Fruit fly (Drosophila melanogaster) whole organism, embryonic: ENCODE measurements around the gene CG4009.

Source experiments
- Abd-B ChIP-seq: fragments of 200-800 bp; sonication (Bioruptor generic); optimal IDR thresholded peaks from 2 replicates; lab custom pipeline; 2018; ENCODE audit warnings: missing biosample characterization, mild to moderate bottlenecking, missing genetic modification characterization, moderate library complexity
- Atf-2 ChIP-seq: fragments of 200-800 bp; sonication (Bioruptor generic); optimal IDR thresholded peaks from 2 replicates; lab custom pipeline; 2016; ENCODE audit warnings: missing biosample characterization, missing genetic modification characterization
- B-H1 ChIP-seq: fragments of 200-800 bp; sonication (Bioruptor generic); IDR thresholded peaks from 3 replicates; pipeline ENCODE4 v1.3.6; 2022; ENCODE audit warnings: missing biosample characterization, missing genetic modification characterization
- BtbVII ChIP-seq: fragments of 200-800 bp; sonication (Bioruptor generic); optimal IDR thresholded peaks from 3 replicates; lab custom pipeline; 2017; ENCODE audit warnings: missing biosample characterization, mild to moderate bottlenecking, missing genetic modification characterization
- CG1024 ChIP-seq: fragments of 200-800 bp; sonication (Bioruptor generic); IDR thresholded peaks from 2 replicates; pipeline ENCODE4 v1.3.6; 2022; ENCODE audit warnings: missing biosample characterization, missing genetic modification characterization
- CG10654 ChIP-seq: fragments of 200-800 bp; sonication (Bioruptor generic); optimal IDR thresholded peaks from 2 replicates; lab custom pipeline; 2016; ENCODE audit warnings: missing biosample characterization, missing genetic modification characterization
- CG12236 ChIP-seq: fragments of 200-800 bp; sonication (Bioruptor generic); optimal IDR thresholded peaks from 2 replicates; lab custom pipeline; 2016; ENCODE audit warnings: missing biosample characterization, missing genetic modification characterization
- CG13296 ChIP-seq: fragments of 200-800 bp; sonication (Bioruptor generic); optimal IDR thresholded peaks from 3 replicates; lab custom pipeline; 2018; ENCODE audit warnings: missing biosample characterization, mild to moderate bottlenecking, missing genetic modification characterization
- CG13624 ChIP-seq: fragments of 200-800 bp; sonication (Bioruptor generic); optimal IDR thresholded peaks from 2 replicates; lab custom pipeline; 2016; ENCODE audit warnings: missing biosample characterization, missing genetic modification characterization
- CG1832 ChIP-seq: fragments of 200-800 bp; sonication (Bioruptor generic); optimal IDR thresholded peaks from 2 replicates; lab custom pipeline; 2017; ENCODE audit warnings: missing biosample characterization, mild to moderate bottlenecking, missing genetic modification characterization, inconsistent platforms
- CG2202 ChIP-seq: fragments of 200-800 bp; sonication (Bioruptor generic); optimal IDR thresholded peaks from 2 replicates; lab custom pipeline; 2018; ENCODE audit warnings: missing biosample characterization, mild to moderate bottlenecking, missing genetic modification characterization
- CG31224 ChIP-seq: fragments of 200-800 bp; sonication (Bioruptor generic); IDR thresholded peaks from 2 replicates; pipeline ENCODE4 v1.3.6; 2022; ENCODE audit warnings: missing biosample characterization, missing genetic modification characterization
- CG32772 ChIP-seq: fragments of 200-800 bp; sonication (Bioruptor generic); IDR thresholded peaks from 2 replicates; pipeline ENCODE4 v1.3.6; 2022; ENCODE audit warnings: missing biosample characterization, missing genetic modification characterization
- CG3838 ChIP-seq: fragments of 200-800 bp; sonication (Bioruptor generic); optimal IDR thresholded peaks from 3 replicates; lab custom pipeline; 2016; ENCODE audit warnings: missing biosample characterization, missing genetic modification characterization
- CG3995 ChIP-seq: fragments of 200-800 bp; sonication (Bioruptor generic); optimal IDR thresholded peaks from 3 replicates; lab custom pipeline; 2016; ENCODE audit warnings: missing biosample characterization, missing genetic modification characterization
- CG4424 ChIP-seq: fragments of 200-800 bp; sonication (Bioruptor generic); optimal IDR thresholded peaks from 3 replicates; lab custom pipeline; 2016; ENCODE audit warnings: missing biosample characterization, missing genetic modification characterization
- CG6683 ChIP-seq: fragments of 200-800 bp; sonication (Bioruptor generic); optimal IDR thresholded peaks from 2 replicates; lab custom pipeline; 2017; ENCODE audit warnings: missing biosample characterization, mild to moderate bottlenecking, missing genetic modification characterization, missing genetic modification reagents
- CG8388 ChIP-seq: fragments of 200-800 bp; sonication (Bioruptor generic); optimal IDR thresholded peaks from 2 replicates; lab custom pipeline; 2019; ENCODE audit warnings: missing biosample characterization, mild to moderate bottlenecking, missing genetic modification characterization, moderate library complexity
- CG9932 ChIP-seq: fragments of 200-800 bp; sonication (Bioruptor generic); IDR thresholded peaks from 2 replicates; pipeline ENCODE4 v1.3.6; 2022; ENCODE audit warnings: missing biosample characterization, missing genetic modification characterization
- E2f1 ChIP-seq: fragments of 200-800 bp; sonication (Bioruptor generic); IDR thresholded peaks from 2 replicates; pipeline ENCODE4 v1.3.6; 2022; ENCODE audit warnings: missing biosample characterization, missing genetic modification characterization
- Eip74EF ChIP-seq, 2 experiments: fragments of 200-800 bp in 1 of 2; fragments of >200 bp in 1 of 2; sonication (Bioruptor generic) in 1 of 2; optimal IDR thresholded peaks; 2 replicates each; lab custom pipeline; 2017 to 2019; ENCODE audit warnings: missing biosample characterization in 2 of 2, missing genetic modification characterization in 2 of 2, mild to moderate bottlenecking in 1 of 2, moderate library complexity in 1 of 2
- Fer2 ChIP-seq: fragments of 200-800 bp; sonication (Bioruptor generic); optimal IDR thresholded peaks from 2 replicates; lab custom pipeline; 2018; ENCODE audit warnings: missing biosample characterization, mild to moderate bottlenecking, missing genetic modification characterization, moderate library complexity
- HLH3B ChIP-seq: fragments of 200-800 bp; sonication (Bioruptor generic); IDR thresholded peaks from 2 replicates; pipeline ENCODE4 v1.3.6; 2022; ENCODE audit warnings: missing biosample characterization, missing genetic modification characterization
- Lhr ChIP-seq: fragments of 200-800 bp; sonication (Bioruptor generic); optimal IDR thresholded peaks from 3 replicates; lab custom pipeline; 2017; ENCODE audit warnings: mild to moderate bottlenecking, missing biosample characterization, missing genetic modification reagents, missing genetic modification characterization
- MESR4 ChIP-seq: fragments of 200-800 bp; sonication (Bioruptor generic); optimal IDR thresholded peaks from 2 replicates; lab custom pipeline; 2018; ENCODE audit warnings: missing biosample characterization, mild to moderate bottlenecking, missing genetic modification characterization, moderate library complexity
- Mes4 ChIP-seq: fragments of 200-800 bp; sonication (Bioruptor generic); optimal IDR thresholded peaks from 2 replicates; lab custom pipeline; 2016; ENCODE audit warnings: missing biosample characterization, missing genetic modification characterization
- NK7.1 ChIP-seq: fragments of 200-800 bp; sonication (Bioruptor generic); optimal IDR thresholded peaks from 3 replicates; lab custom pipeline; 2016; ENCODE audit warnings: missing biosample characterization, missing genetic modification characterization
- Nf-YB ChIP-seq: fragments of 200-800 bp; sonication (Bioruptor generic); optimal IDR thresholded peaks from 3 replicates; lab custom pipeline; 2019; ENCODE audit warnings: missing biosample characterization, mild to moderate bottlenecking, missing genetic modification characterization, moderate library complexity
- Optix ChIP-seq: fragments of 200-800 bp; sonication (Bioruptor generic); IDR thresholded peaks from 3 replicates; pipeline ENCODE4 v1.3.6; 2022; ENCODE audit warnings: missing biosample characterization, missing genetic modification characterization
- PHDP ChIP-seq: fragments of 200-800 bp; sonication (Bioruptor generic); optimal IDR thresholded peaks from 3 replicates; lab custom pipeline; 2018; ENCODE audit warnings: missing biosample characterization, mild to moderate bottlenecking, missing genetic modification characterization, moderate library complexity
- Pdp1 ChIP-seq, 2 experiments: fragments of 200-800 bp; sonication (Bioruptor generic); optimal IDR thresholded peaks; 3 replicates each; lab custom pipeline; 2016; ENCODE audit warnings: missing biosample characterization in 2 of 2, missing genetic modification characterization in 2 of 2, mild to moderate bottlenecking in 1 of 2, moderate library complexity in 1 of 2
- Rx ChIP-seq: fragments of 200-800 bp; sonication (Bioruptor generic); IDR thresholded peaks from 2 replicates; pipeline ENCODE4 v1.3.6; 2022; ENCODE audit warnings: missing biosample characterization, missing genetic modification characterization
- Six4 ChIP-seq: fragments of 200-800 bp; sonication (Bioruptor generic); optimal IDR thresholded peaks from 2 replicates; lab custom pipeline; 2016; ENCODE audit warnings: missing biosample characterization, missing genetic modification characterization
- Vsx1 ChIP-seq: fragments of 200-800 bp; sonication (Bioruptor generic); optimal IDR thresholded peaks from 2 replicates; lab custom pipeline; 2017; ENCODE audit warnings: missing biosample characterization, mild to moderate bottlenecking, missing genetic modification characterization, missing genetic modification reagents
- Xrp1 ChIP-seq: fragments of 200-800 bp; sonication (Bioruptor generic); IDR thresholded peaks from 2 replicates; pipeline ENCODE4 v1.3.6; 2022; ENCODE audit warnings: missing biosample characterization, missing genetic modification characterization
- al ChIP-seq: fragments of 200-800 bp; sonication (Bioruptor generic); IDR thresholded peaks from 2 replicates; pipeline ENCODE4 v1.3.6; 2022; ENCODE audit warnings: missing biosample characterization, missing genetic modification characterization
- aop ChIP-seq: fragments of 200-800 bp; sonication (Bioruptor generic); IDR thresholded peaks from 2 replicates; pipeline ENCODE4 v1.3.6; 2022; ENCODE audit warnings: missing biosample characterization, missing genetic modification characterization
- crp ChIP-seq, 2 experiments: fragments of 200-800 bp; sonication (Bioruptor generic); optimal IDR thresholded peaks; 2 replicates in 1 of 2; 3 replicates in 1 of 2; lab custom pipeline; 2017; ENCODE audit warnings: missing biosample characterization in 2 of 2, missing genetic modification characterization in 2 of 2, mild to moderate bottlenecking in 1 of 2, moderate library complexity in 1 of 2
- danr ChIP-seq: fragments of 200-800 bp; sonication (Bioruptor generic); IDR thresholded peaks from 2 replicates; pipeline ENCODE4 v1.3.6; 2022; ENCODE audit warnings: missing biosample characterization, missing genetic modification characterization
- dmrt99B ChIP-seq: fragments of 200-800 bp; sonication (Bioruptor generic); optimal IDR thresholded peaks from 2 replicates; lab custom pipeline; 2018; ENCODE audit warnings: missing biosample characterization, mild to moderate bottlenecking, missing genetic modification characterization, moderate library complexity
- fd96Cb ChIP-seq: fragments of 200-800 bp; sonication (Bioruptor generic); optimal IDR thresholded peaks from 2 replicates; lab custom pipeline; 2018; ENCODE audit warnings: missing biosample characterization, mild to moderate bottlenecking, missing genetic modification characterization, moderate library complexity
- gce ChIP-seq: fragments of 200-800 bp; sonication (Bioruptor generic); IDR thresholded peaks from 3 replicates; pipeline ENCODE4 v1.3.6; 2022; ENCODE audit warnings: missing biosample characterization, missing genetic modification characterization
- oc ChIP-seq: fragments of 200-800 bp; sonication (Bioruptor generic); optimal IDR thresholded peaks from 2 replicates; lab custom pipeline; 2018; ENCODE audit warnings: missing biosample characterization, mild to moderate bottlenecking, missing genetic modification characterization, moderate library complexity
- phol ChIP-seq: fragments of 200-800 bp; sonication (Bioruptor generic); optimal IDR thresholded peaks from 3 replicates; lab custom pipeline; 2018; ENCODE audit warnings: missing biosample characterization, mild to moderate bottlenecking, missing genetic modification characterization, moderate library complexity
- pita ChIP-seq: fragments of 200-800 bp; sonication (Bioruptor generic); optimal IDR thresholded peaks from 2 replicates; lab custom pipeline; 2017; ENCODE audit warnings: missing biosample characterization, mild to moderate bottlenecking, missing genetic modification characterization
- psq ChIP-seq: fragments of 200-800 bp; sonication (Bioruptor generic); optimal IDR thresholded peaks from 2 replicates; lab custom pipeline; 2017; ENCODE audit warnings: missing biosample characterization, missing genetic modification characterization
- sd ChIP-seq: fragments of 200-800 bp; sonication (Bioruptor generic); optimal IDR thresholded peaks from 3 replicates; lab custom pipeline; 2018; ENCODE audit warnings: missing biosample characterization, mild to moderate bottlenecking, missing genetic modification characterization, moderate library complexity
- ssp ChIP-seq: fragments of 200-800 bp; sonication (Bioruptor generic); IDR thresholded peaks from 2 replicates; pipeline ENCODE4 v1.3.6; 2022; ENCODE audit warnings: missing biosample characterization, missing genetic modification characterization
- tap ChIP-seq: fragments of 200-800 bp; optimal IDR thresholded peaks from 3 replicates; lab custom pipeline; 2019; ENCODE audit warnings: missing biosample characterization, mild to moderate bottlenecking, missing genetic modification characterization, moderate library complexity
- tna ChIP-seq: fragments of 200-800 bp; sonication (Bioruptor generic); IDR thresholded peaks from 2 replicates; pipeline ENCODE4 v1.3.6; 2022; ENCODE audit warnings: missing biosample characterization, missing genetic modification characterization; ENCODE audit not compliant: partially characterized antibody
- twi ChIP-seq: fragments of 200-800 bp; optimal IDR thresholded peaks from 2 replicates; lab custom pipeline; 2019; ENCODE audit warnings: missing biosample characterization, mild to moderate bottlenecking, missing genetic modification characterization, moderate library complexity
- wor ChIP-seq: fragments of 200-800 bp; sonication (Bioruptor generic); IDR thresholded peaks from 2 replicates; pipeline ENCODE4 v1.3.6; 2022; ENCODE audit warnings: missing biosample characterization, missing genetic modification characterization

Gene CG4009

DNA sequence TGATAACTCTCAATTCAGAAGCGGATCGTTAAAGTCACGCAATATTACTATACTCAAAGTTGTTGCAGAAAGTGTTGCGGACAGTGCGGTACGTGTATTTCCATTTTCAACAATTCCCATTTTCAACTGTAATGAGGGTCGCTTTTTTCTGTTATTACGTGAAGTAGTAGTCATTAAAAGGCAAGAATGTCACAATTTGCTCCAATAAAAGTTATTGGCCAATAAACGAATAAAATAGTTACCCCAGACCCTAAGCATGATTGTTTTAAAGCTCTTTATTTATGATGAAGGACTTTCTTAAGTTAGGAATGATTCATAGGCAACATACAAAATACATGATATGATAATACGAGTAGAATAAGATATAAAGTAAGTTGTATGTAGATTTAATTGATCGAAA is 28.5 kb downstream of the CG4009 start (continued):
- TF ChIP-seq CG13624 (GFP tag; lab: Kevin White, UChicago) (no peak), NK7.1 (GFP tag; lab: Kevin White, UChicago) (no peak), Optix (GFP tag; lab: Robert Waterston, UW) (no peak), gce (GFP tag; lab: Robert Waterston, UW) (no peak), CG32772 (no peak), E2f1 (no peak), pita (GFP tag; lab: Kevin White, UChicago) (no peak), CG2202 (tag; lab: Kevin White, UChicago) (no peak), tna (GFP tag; lab: Robert Waterston, UW) (no peak), oc (no peak), crp (GFP tag; optimal IDR thresholded peaks at IDR 0.05; lab: Kevin White, UChicago) (no peak), HLH3B (GFP tag; lab: Robert Waterston, UW) (no peak), aop (GFP tag; lab: Robert Waterston, UW) (no peak), CG1832 (GFP tag; lab: Kevin White, UChicago) (no peak), CG12236 (no peak), CG10654 (GFP tag; lab: Kevin White, UChicago) (no peak), Mes4 (no peak), CG13296 (peak; percentile 53), PHDP (tag; lab: Kevin White, UChicago) (peak; percentile 60), Atf-2 (no peak), MESR4 (GFP tag; lab: Kevin White, UChicago) (no peak), Six4 (GFP tag; lab: Kevin White, UChicago) (no peak), Xrp1 (GFP tag; lab: Robert Waterston, UW) (no peak), CG6683 (GFP tag; lab: Kevin White, UChicago) (no peak), phol (no peak), danr (GFP tag; lab: Robert Waterston, UW) (no peak), Fer2 (tag; lab: Kevin White, UChicago) (peak; percentile 21), Eip74EF (GFP tag; optimal IDR thresholded peaks at IDR 0.05; lab: Kevin White, UChicago) (peak in 1 of 2 experiments; percentile 21), Vsx1 (GFP tag; lab: Kevin White, UChicago) (no peak), CG3838 (GFP tag; lab: Kevin White, UChicago) (no peak), dmrt99B (tag; lab: Kevin White, UChicago) (no peak), B-H1 (no peak), psq (GFP tag; lab: Kevin White, UChicago) (no peak), fd96Cb (tag; lab: Kevin White, UChicago) (no peak), tap (tag; lab: Kevin White, UChicago) (peak; percentile 33), Rx (no peak), Pdp1 (GFP tag; optimal IDR thresholded peaks at IDR 0.05; lab: Kevin White, UChicago) (peak in 1 of 2 experiments; percentile 40), twi (tag; lab: Kevin White, UChicago) (no peak), CG8388 (no peak), CG3995 (GFP tag; lab: Kevin White, UChicago) (no peak), CG31224 (no peak), wor (GFP tag; lab: Robert Waterston, UW) (no peak), sd (peak; percentile 82), BtbVII (GFP tag; lab: Kevin White, UChicago) (no peak), Nf-YB (GFP tag; lab: Kevin White, UChicago) (peak; percentile 21), Lhr (GFP tag; lab: Kevin White, UChicago) (no peak), Abd-B (no peak), CG4424 (GFP tag; lab: Kevin White, UChicago) (no peak), CG1024 (GFP tag; lab: Robert Waterston, UW) (no peak), CG9932 (no peak), ssp (GFP tag; lab: Robert Waterston, UW) (no peak), al (GFP tag; lab: Robert Waterston, UW) (no peak)
